Fruit fly (Drosophila melanogaster) whole organism, larva: ENCODE data around the gene CG10031.

ENCODE experiments used
- noc ChIP-seq: fragments of 200-800 bp; sonication (Bioruptor generic); optimal IDR thresholded peaks from 3 replicates; lab custom pipeline; 2019; ENCODE audit warnings: missing biosample characterization, mild to moderate bottlenecking, missing genetic modification characterization, moderate library complexity

CG10031 gene

DNA sequence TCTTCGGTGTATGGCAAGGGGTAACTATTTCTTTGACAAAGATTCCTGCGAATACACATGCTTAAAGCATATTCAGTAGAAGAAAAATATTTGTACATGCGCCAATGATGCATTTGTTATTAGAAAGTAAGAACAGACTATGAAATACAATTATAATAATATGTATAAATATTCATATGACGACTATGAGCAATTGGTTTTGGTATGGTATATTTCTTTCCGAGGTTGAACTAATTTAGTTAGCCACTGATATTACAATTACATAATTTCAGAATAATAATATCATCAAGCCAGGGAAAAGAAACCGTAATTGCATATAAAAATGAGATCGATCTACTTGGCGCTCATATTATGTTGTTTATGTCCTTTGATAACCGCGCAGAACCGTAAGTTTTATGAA lies 2.6 kb upstream of the CG10031 start, which contains the start of gene CG43145:
TSS of gene CG43145 (plus strand) at position 301 of the 400 bp plus-strand sequence.
- TF ChIP-seq noc (tag; lab: Kevin White, UChicago), result no peak

- no peak for TF ChIP-seq noc (tag; lab: Kevin White, UChicago)
These were observed 2.1 kb upstream of the CG10031 start, which contains the start of gene CG42467 for dm6 chr2L:3700990-3701389. TSS of gene CG42467 (plus strand) at chr2L:3701290.

dm6 chr2L:3700374-3700773 lies 1.5 kb upstream of the CG10031 start, which contains the start of gene Sfp24C1:
TSS of gene Sfp24C1 (plus strand) at chr2L:3700674.
- no peak for TF ChIP-seq noc (tag; lab: Kevin White, UChicago)

DNA sequence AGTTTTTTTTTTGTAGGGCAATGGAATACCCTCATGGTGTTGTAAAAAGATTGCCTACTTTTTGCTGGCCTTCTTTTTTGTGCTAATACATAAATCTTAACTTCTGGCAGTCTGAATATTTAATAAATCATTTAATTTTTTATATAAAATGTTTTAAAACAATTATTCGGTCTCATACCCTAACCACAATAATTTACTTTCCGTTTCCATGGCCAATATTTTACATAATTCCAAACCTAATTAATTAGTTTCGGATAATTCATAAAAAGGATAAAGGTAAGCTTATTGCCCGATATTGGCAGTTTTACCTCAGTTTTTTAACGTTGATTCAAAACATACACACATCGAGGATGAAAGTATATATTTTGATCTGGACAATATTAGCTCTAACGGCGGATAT lies 1.0 kb upstream of the CG10031 start, which contains the start of gene CG42465:
TSS of gene CG42465 (plus strand) at position 301 of the 400 bp plus-strand sequence.
- TF ChIP-seq noc (tag; lab: Kevin White, UChicago), result no peak

DNA sequence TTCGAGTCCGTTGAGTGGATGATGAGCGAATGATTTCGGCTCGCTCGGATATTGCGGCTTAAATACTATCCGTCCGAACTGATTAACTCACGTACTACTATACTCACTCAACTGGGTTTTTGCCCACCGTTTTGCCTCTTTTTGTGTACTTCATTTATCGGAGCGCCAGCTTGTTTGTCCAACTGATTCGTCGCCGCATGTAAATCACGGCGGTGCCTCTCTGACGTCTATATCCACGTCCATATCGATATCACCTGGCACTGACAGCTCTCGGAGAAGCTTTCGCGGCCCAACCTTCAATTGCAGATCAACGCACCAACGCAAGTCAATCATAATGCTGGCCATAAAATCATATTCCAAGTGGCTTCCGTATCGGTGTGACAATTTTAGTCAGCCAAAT lies 1.1 kb downstream of the CG10031 start, which contains the start of gene CG3604:
TSS of gene CG3604 (minus strand) at position 101 of the 400 bp plus-strand sequence.
- TF ChIP-seq noc (tag; lab: Kevin White, UChicago), result no peak

DNA sequence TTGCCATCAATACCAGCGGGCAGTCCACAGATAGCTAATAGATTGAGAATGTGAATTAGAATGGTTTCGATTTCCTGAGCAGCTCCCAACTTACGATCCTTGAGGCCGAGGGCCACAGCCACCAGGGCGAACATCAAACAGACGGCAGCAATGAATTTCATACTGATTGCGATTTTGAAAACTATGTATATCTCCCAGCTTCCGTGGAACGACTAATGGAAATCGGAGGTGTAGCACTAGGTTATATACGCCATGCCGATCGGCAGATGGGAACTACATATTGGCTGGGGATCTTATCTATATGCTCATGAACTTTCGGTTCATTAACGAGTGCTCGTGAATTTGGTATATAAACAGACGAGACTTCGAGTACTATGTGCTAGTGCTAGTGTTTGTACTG lies 2.5 kb downstream of the CG10031 start, which contains the start of gene IM33:
TSS of gene IM33 (minus strand) at position 221 of the 400 bp plus-strand sequence.
- peak; percentile 13 for TF ChIP-seq noc (tag; lab: Kevin White, UChicago)

DNA sequence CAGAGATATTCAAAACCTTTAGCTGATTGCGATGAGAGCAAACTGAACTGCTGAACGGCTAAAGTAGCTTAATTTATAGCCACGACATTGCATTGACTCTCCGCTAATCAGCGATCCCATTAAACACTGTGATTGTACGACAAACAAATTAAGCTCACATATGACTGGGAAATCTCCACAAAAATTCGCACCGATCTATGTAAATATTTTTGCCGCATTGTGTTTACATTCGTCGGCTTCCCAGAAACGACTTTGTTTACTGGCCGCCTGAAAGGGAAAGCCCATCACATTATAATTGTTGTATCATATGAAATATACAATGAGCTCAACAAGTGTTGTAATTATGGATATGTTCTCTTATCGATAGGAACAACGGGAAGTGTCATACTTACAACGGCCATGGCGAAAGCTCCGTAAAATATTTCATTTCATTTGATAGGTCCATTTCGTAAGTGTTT lies 3.5 kb downstream of the CG10031 start, which contains the start of gene CG16713:
TSS of gene CG16713 (minus strand) at position 51 of the 458 bp plus-strand sequence.
- TF ChIP-seq noc (tag; lab: Kevin White, UChicago), result no peak

DNA sequence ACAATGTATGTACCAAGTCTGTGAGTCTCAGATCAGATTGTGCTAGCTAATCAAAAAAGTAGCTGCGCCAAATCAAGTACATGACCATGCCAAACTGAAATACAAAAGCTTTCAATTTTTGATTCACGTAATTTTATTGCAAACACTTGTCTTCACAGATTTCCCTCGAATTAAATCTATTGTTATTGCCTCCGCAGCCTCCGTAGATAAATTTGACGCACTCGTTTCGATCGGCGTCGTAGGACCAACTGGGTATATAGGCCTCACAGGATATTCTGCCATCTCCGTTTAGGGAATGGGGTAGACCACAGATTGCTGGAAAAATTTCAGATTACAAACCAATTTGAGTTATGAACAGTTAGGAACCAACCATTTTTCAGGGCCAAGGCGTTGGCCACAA lies 4.0 kb downstream of the CG10031 start, which contains the start of gene CG43165:
TSS of gene CG43165 (minus strand) at position 101 of the 400 bp plus-strand sequence.
- TF ChIP-seq noc (tag; lab: Kevin White, UChicago), result no peak

DNA sequence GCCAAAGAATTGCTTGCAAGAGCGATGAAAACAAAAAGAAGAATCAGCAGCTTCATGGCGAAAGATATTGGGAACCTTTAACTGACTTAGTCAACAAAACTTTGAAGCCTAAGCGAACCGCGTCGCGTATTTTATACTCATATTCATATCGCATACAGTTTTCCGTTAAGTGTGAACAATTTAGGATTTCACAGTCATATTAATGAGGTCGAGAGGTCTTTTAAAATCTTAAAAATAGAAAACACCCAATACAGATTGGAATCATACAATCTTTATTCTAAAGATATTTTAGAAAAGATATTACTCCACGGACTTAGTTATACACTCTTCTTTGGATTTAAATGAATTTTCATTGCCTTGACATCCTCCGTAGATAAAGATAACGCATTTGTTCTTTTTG lies 5.1 kb downstream of the CG10031 start, which contains the start of gene Acp24A4:
TSS of gene Acp24A4 (minus strand) at position 101 of the 400 bp plus-strand sequence.
- TF ChIP-seq noc (tag; lab: Kevin White, UChicago), result no peak

dm6 chr2L:3693082-3693481 lies 5.8 kb downstream of the CG10031 start, which contains the start of gene CG3513:
TSS of gene CG3513 (minus strand) at chr2L:3693182.
- TF ChIP-seq noc (tag; lab: Kevin White, UChicago), result no peak

dm6 chr2L:3692466-3692865 lies 6.4 kb downstream of the CG10031 start, which contains the start of gene CG16704:
TSS of gene CG16704 (minus strand) at chr2L:3692587.
- TF ChIP-seq noc (tag; lab: Kevin White, UChicago), result no peak

DNA sequence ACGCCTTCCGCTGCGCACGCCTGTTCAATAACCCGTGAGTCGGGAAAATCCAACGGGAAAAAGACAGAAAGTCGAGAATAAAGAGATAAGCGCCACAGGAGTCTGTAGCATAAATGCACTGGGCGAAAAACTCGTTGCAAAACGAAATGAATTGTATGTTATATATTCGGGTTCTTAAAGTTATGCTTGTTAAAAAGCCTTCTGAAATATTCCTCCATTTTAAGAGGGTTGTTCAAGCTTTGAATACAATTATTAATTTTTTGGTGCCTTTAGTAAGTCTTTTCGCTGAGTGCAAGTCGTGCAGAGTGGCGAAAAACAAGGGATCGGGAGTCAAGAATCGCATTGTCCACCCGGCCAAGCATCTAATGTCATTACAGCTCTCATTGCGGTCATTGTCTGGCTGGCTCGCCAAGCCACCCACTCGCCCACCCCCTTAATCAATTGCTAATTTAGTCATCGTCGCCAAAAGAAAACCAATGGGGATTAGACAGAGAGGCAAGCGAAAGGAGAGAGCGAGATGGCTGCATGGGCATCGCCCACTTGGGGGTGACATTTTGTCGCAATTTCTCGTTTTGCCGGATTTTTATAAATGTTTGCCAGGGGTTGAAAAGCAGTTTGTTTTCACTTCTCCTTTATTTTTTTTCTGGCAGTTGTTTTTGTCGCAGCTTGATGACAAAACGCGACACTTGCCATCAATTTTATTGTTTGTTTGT lies 13.6 kb downstream of the CG10031 start:
- no peak for TF ChIP-seq noc (tag; lab: Kevin White, UChicago)

DNA sequence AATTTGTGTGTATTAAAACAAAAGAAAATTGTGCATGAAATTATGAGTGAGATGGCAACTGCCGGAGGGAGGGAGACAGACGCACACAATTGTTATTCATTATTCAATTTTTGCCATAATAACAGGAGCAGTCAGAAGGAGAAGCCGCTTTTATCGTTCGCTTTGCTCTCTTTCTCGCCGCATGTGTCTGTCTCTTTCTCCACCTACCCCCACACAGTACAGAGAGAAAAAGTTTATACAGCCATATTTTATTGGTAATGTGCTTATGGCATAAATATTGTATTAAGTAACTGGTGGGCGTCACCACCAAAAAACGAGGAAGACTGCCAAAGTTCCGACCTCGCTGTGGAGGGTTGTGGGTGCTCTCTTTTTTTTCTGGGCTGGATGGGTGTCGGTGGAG lies 16.4 kb downstream of the CG10031 start:
- no peak for TF ChIP-seq noc (tag; lab: Kevin White, UChicago)

- TF ChIP-seq noc (tag; lab: Kevin White, UChicago), result no peak
These were observed 17.6 kb downstream of the CG10031 start for dm6 chr2L:3681338-3681737.

dm6 chr2L:3675770-3676169 lies 23.1 kb downstream of the CG10031 start:
- no peak for TF ChIP-seq noc (tag; lab: Kevin White, UChicago)

DNA sequence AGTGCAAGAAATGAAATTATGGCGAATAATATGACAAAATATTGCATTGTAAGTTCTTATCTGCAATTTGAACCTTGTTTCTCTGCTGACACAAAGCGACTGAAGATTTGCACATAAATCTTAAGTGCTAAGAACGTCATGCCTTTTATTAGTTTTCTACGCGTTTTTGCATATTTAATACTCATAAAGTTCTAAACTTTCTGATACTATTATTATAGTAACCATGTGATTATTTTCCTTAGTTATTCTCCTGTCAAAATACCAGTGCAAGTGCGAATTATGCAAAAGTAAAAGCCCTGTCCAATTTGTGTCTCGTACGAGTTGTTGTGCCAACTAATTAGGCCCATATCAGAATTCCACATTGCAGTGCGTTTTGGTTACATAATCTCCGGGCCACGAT lies 28.4 kb downstream of the CG10031 start, which contains the start of gene Sfp24Bc:
TSS of gene Sfp24Bc (minus strand) at position 101 of the 400 bp plus-strand sequence.
- TF ChIP-seq noc (tag; lab: Kevin White, UChicago), result no peak
